Fruit fly (Drosophila melanogaster): ENCODE data around the gene Ufl1.
A peak's percentile ranks its signal among the peaks of the same experiment; 100 is the strongest.

The Ufl1 gene

DNA sequence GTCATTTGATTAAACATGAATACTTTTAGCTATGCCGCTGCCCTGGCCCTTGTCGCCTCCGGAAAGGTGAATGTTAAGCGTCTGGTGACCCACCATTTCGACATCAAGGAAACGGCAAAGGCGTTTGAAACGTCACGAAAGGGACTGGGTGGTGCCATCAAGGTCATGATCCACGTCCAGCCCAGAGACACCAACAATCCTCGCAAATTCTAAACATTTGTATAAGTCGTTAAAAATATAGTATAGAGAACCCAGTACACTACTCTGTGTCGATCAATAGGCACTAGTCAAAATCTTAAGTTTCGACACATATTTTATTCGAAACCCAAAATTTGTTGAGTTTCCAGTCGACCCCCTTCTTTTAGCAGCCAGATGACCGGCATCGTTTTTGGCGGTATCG is 20.0 kb downstream of the Ufl1 start, which contains the start of gene CG1979:
TSS of gene CG1979 (plus strand) at position 301 of the 400 bp plus-strand sequence.
- TF ChIP-seq ey (GFP tag; optimal IDR thresholded peaks at IDR 0.05) (no peak), rgr (GFP tag; optimal IDR thresholded peaks at IDR 0.05) (no peak), CG32264 (GFP tag; optimal IDR thresholded peaks at IDR 0.05) (no peak), Mio (GFP tag; optimal IDR thresholded peaks at IDR 0.05) (no peak), CrebA (GFP tag; optimal IDR thresholded peaks at IDR 0.05; ENCODE audit: borderline replicate concordance) (no peak), dl (GFP tag; optimal IDR thresholded peaks at IDR 0.05; ENCODE audit: insufficient read depth in 1 of 2, partially characterized antibody in 2 of 2) (no peak), CG9705 (GFP tag; optimal IDR thresholded peaks at IDR 0.05) (no peak), OdsH (GFP tag; optimal IDR thresholded peaks at IDR 0.05) (no peak), Dfd (GFP tag; optimal IDR thresholded peaks at IDR 0.05) (no peak), jim (GFP tag; optimal IDR thresholded peaks at IDR 0.05) (no peak)

- TF ChIP-seq N (GFP tag; optimal IDR thresholded peaks at IDR 0.05), result no peak
- no peak for TF ChIP-seq CrebA (GFP tag; optimal IDR thresholded peaks at IDR 0.05; ENCODE audit: borderline replicate concordance)
- no peak for TF ChIP-seq dl (GFP tag; optimal IDR thresholded peaks at IDR 0.05; ENCODE audit: insufficient read depth in 1 of 2, partially characterized antibody in 2 of 2)
- TF ChIP-seq usp (GFP tag; optimal IDR thresholded peaks at IDR 0.05), result no peak
- no peak for TF ChIP-seq HLH106 (tag; optimal IDR thresholded peaks at IDR 0.05)
- no peak for TF ChIP-seq Rel (GFP tag; optimal IDR thresholded peaks at IDR 0.05)
- TF ChIP-seq Rel (tag; optimal IDR thresholded peaks at IDR 0.05), result no peak
- no peak for TF ChIP-seq sv (GFP tag; optimal IDR thresholded peaks at IDR 0.05)
- no peak for TF ChIP-seq GATAd (GFP tag; optimal IDR thresholded peaks at IDR 0.05)
- TF ChIP-seq rgr (GFP tag; optimal IDR thresholded peaks at IDR 0.05), result no peak
- TF ChIP-seq CG9705 (GFP tag; optimal IDR thresholded peaks at IDR 0.05), result no peak
- TF ChIP-seq Dfd (GFP tag; optimal IDR thresholded peaks at IDR 0.05), result no peak
- no peak for TF ChIP-seq woc (GFP tag; optimal IDR thresholded peaks at IDR 0.05)
Measured at dm6 chr3R:7052242-7052641, 22.0 kb downstream of the Ufl1 start, which contains the start of gene Sodh1. TSS of gene Sodh1 (plus strand) at chr3R:7052335.

dm6 chr3R:7044016-7044415 is 30.2 kb downstream of the Ufl1 start:
- TF ChIP-seq usp (GFP tag; optimal IDR thresholded peaks at IDR 0.05) (no peak), Jra (GFP tag; optimal IDR thresholded peaks at IDR 0.05) (no peak), h (GFP tag; optimal IDR thresholded peaks at IDR 0.05) (no peak), OdsH (GFP tag; optimal IDR thresholded peaks at IDR 0.05) (no peak), HLH106 (tag; optimal IDR thresholded peaks at IDR 0.05) (no peak), woc (GFP tag; optimal IDR thresholded peaks at IDR 0.05) (no peak), tai (GFP tag; optimal IDR thresholded peaks at IDR 0.05) (no peak), Hr78 (GFP tag; optimal IDR thresholded peaks at IDR 0.05) (no peak), Rel (GFP tag; optimal IDR thresholded peaks at IDR 0.05) (no peak), Rel (tag; optimal IDR thresholded peaks at IDR 0.05) (no peak), rgr (GFP tag; optimal IDR thresholded peaks at IDR 0.05) (no peak), ey (GFP tag; optimal IDR thresholded peaks at IDR 0.05) (no peak), Sp1 (GFP tag; optimal IDR thresholded peaks at IDR 0.05) (no peak)

dm6 chr3R:7040894-7041293 is 33.4 kb downstream of the Ufl1 start:
- TF ChIP-seq sv (GFP tag; optimal IDR thresholded peaks at IDR 0.05) (no peak), N (GFP tag; optimal IDR thresholded peaks at IDR 0.05) (no peak), HLH106 (tag; optimal IDR thresholded peaks at IDR 0.05) (no peak), ey (GFP tag; optimal IDR thresholded peaks at IDR 0.05) (no peak), fru (GFP tag; optimal IDR thresholded peaks at IDR 0.05) (no peak), Dfd (GFP tag; optimal IDR thresholded peaks at IDR 0.05) (no peak), Jra (GFP tag; optimal IDR thresholded peaks at IDR 0.05) (no peak), Abd-B (GFP tag; optimal IDR thresholded peaks at IDR 0.05) (no peak), psq (GFP tag; optimal IDR thresholded peaks at IDR 0.05) (no peak), Sp1 (GFP tag; optimal IDR thresholded peaks at IDR 0.05) (no peak), GATAd (GFP tag; optimal IDR thresholded peaks at IDR 0.05) (no peak), CG32264 (GFP tag; optimal IDR thresholded peaks at IDR 0.05) (no peak), Vsx2 (GFP tag; optimal IDR thresholded peaks at IDR 0.05; ENCODE audit: partially characterized antibody) (no peak), Myc (optimal IDR thresholded peaks at IDR 0.05) (no peak), dl (GFP tag; optimal IDR thresholded peaks at IDR 0.05; ENCODE audit: insufficient read depth in 1 of 2, partially characterized antibody in 2 of 2) (no peak), Hnf4 (GFP tag; optimal IDR thresholded peaks at IDR 0.05) (no peak), pan (optimal IDR thresholded peaks at IDR 0.05) (no peak)

dm6 chr3R:7037250-7037802 is 36.9 kb downstream of the Ufl1 start:
- TF ChIP-seq Vsx2 (GFP tag; optimal IDR thresholded peaks at IDR 0.05; ENCODE audit: partially characterized antibody), result peak; percentile 4
- no peak for TF ChIP-seq lola (GFP tag; optimal IDR thresholded peaks at IDR 0.05)
- TF ChIP-seq usp (GFP tag; optimal IDR thresholded peaks at IDR 0.05), result no peak
- TF ChIP-seq Abd-B (GFP tag; optimal IDR thresholded peaks at IDR 0.05), result no peak
- no peak for TF ChIP-seq N (GFP tag; optimal IDR thresholded peaks at IDR 0.05)
- peak; percentile 73 for TF ChIP-seq Dif (GFP tag; optimal IDR thresholded peaks at IDR 0.05; ENCODE audit: partially characterized antibody)
- peak; percentile 38 for TF ChIP-seq tai (GFP tag; optimal IDR thresholded peaks at IDR 0.05)
- TF ChIP-seq dsf (GFP tag; optimal IDR thresholded peaks at IDR 0.05; ENCODE audit: borderline replicate concordance), result peak; percentile 4
- TF ChIP-seq h (GFP tag; optimal IDR thresholded peaks at IDR 0.05), result peak; percentile 66
- no peak for TF ChIP-seq jim (GFP tag; optimal IDR thresholded peaks at IDR 0.05)
- TF ChIP-seq ey (GFP tag; optimal IDR thresholded peaks at IDR 0.05), result peak; percentile 31
- TF ChIP-seq Rel (GFP tag; optimal IDR thresholded peaks at IDR 0.05), result no peak
- no peak for TF ChIP-seq Rel (tag; optimal IDR thresholded peaks at IDR 0.05)
- peak; percentile 58 for TF ChIP-seq Jra (GFP tag; optimal IDR thresholded peaks at IDR 0.05)
- TF ChIP-seq Sp1 (GFP tag; optimal IDR thresholded peaks at IDR 0.05), result peak; percentile 25
- TF ChIP-seq fru (GFP tag; optimal IDR thresholded peaks at IDR 0.05), result peak; percentile 55
- no peak for TF ChIP-seq pan (optimal IDR thresholded peaks at IDR 0.05)
- TF ChIP-seq Myc (optimal IDR thresholded peaks at IDR 0.05), result no peak
- TF ChIP-seq OdsH (GFP tag; optimal IDR thresholded peaks at IDR 0.05), result peak; percentile 61
- TF ChIP-seq sage (GFP tag; optimal IDR thresholded peaks at IDR 0.05), result no peak
- TF ChIP-seq dl (GFP tag; optimal IDR thresholded peaks at IDR 0.05; ENCODE audit: insufficient read depth in 1 of 2, partially characterized antibody in 2 of 2), result peak in 1 of 2 experiments; percentile 37
- peak; percentile 63 for TF ChIP-seq br (GFP tag; optimal IDR thresholded peaks at IDR 0.05)
- TF ChIP-seq brk (GFP tag; optimal IDR thresholded peaks at IDR 0.05), result peak; percentile 65
- peak; percentile 20 for TF ChIP-seq HLH106 (tag; optimal IDR thresholded peaks at IDR 0.05)
- peak; percentile 72 for TF ChIP-seq Hnf4 (GFP tag; optimal IDR thresholded peaks at IDR 0.05)
- TF ChIP-seq sv (GFP tag; optimal IDR thresholded peaks at IDR 0.05), result no peak

Measured in whole organism, wandering third instar larva.